Fruit fly (Drosophila melanogaster): ENCODE results near the gene CG31419.

- no peak for TF ChIP-seq fd59A (GFP tag; optimal IDR thresholded peaks at IDR 0.05)
- no peak for TF ChIP-seq CG8119 (GFP tag; IDR thresholded peaks at IDR 0.05)
- no peak for TF ChIP-seq net (GFP tag; optimal IDR thresholded peaks at IDR 0.05)
- no peak for TF ChIP-seq CG6854 (GFP tag; optimal IDR thresholded peaks at IDR 0.05)
- TF ChIP-seq Gug (GFP tag; IDR thresholded peaks at IDR 0.05), result no peak
- TF ChIP-seq CG11902 (GFP tag; optimal IDR thresholded peaks at IDR 0.05), result no peak
- TF ChIP-seq spab (GFP tag; optimal IDR thresholded peaks at IDR 0.05), result no peak
Measured at dm6 chr3R:17247699-17248098, 36.7 kb upstream of the CG31419 start.
